Worm (Caenorhabditis elegans) whole organism, L4 larva: ENCODE results near the gene F43C11.4.

ENCODE experiments used
- ama-1 ChIP-seq: fragments of 150-350 bp; optimal IDR thresholded peaks from 2 replicates; lab custom pipeline; 2014; ENCODE audit warnings: inconsistent platforms, mixed read lengths
- lim-7 ChIP-seq: fragments of 200-800 bp; sonication (Bioruptor generic); IDR thresholded peaks from 2 replicates; pipeline ENCODE4 v1.3.6; 2022; ENCODE audit warnings: missing genetic modification characterization, missing compliant biosample characterization
- snpc-4 ChIP-seq: fragments of 150-350 bp; optimal IDR thresholded peaks from 2 replicates; lab custom pipeline; 2014; ENCODE audit warnings: missing biosample characterization, missing genetic modification characterization
- ztf-7 ChIP-seq: fragments of 150-350 bp; optimal IDR thresholded peaks from 2 replicates; lab custom pipeline; 2014; ENCODE audit warnings: missing biosample characterization, missing genetic modification characterization

DNA sequence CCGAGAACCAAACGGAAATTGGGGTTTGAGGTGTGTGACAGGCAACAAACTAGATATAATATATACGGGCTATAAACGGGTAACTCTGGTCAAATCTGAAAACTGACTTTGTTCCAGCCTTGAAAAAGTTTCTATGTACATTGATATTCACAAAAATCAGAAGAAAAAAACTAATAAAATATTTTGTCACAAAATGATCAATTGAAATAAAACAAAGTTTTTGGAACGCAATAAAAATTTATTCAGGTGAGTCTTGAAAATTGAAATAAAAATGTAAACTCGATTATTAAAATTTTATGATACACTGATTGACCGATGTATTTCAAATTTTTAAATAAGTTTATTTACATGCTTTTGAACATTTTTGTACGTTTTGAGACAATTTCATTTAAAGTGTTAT lies 44.4 kb upstream of the F43C11.4 start, which contains the start of gene B0281.6:
- no peak for TF ChIP-seq snpc-4 (tag; lab: Kevin White, UChicago)
- TF ChIP-seq ztf-7 (tag; lab: Kevin White, UChicago), result no peak
- TF ChIP-seq lim-7 (GFP tag; lab: Robert Waterston, UW), result no peak
- no peak for TF ChIP-seq ama-1 (lab: Kevin White, UChicago)
